Fruit fly (Drosophila melanogaster) whole organism, embryonic: Measurements from ENCODE around the gene capu.

Source experiments
- ATbp ChIP-seq: fragments of 200-800 bp; sonication (Bioruptor generic); optimal IDR thresholded peaks from 2 replicates; lab custom pipeline; 2017; ENCODE audit warnings: missing biosample characterization, mild to moderate bottlenecking, missing genetic modification characterization, missing genetic modification reagents
- Antp ChIP-seq: fragments of 200-800 bp; sonication (Bioruptor generic); optimal IDR thresholded peaks from 3 replicates; lab custom pipeline; 2016; ENCODE audit warnings: missing biosample characterization, missing genetic modification characterization
- BEAF-32 ChIP-seq: fragments of 200-800 bp; sonication (Bioruptor generic); optimal IDR thresholded peaks from 3 replicates; lab custom pipeline; 2017; ENCODE audit warnings: missing biosample characterization, missing genetic modification characterization, mild to moderate bottlenecking, moderate library complexity, missing genetic modification reagents
- CG10147 ChIP-seq: fragments of 200-800 bp; sonication (Bioruptor generic); optimal IDR thresholded peaks from 2 replicates; lab custom pipeline; 2019; ENCODE audit warnings: missing biosample characterization, mild to moderate bottlenecking, missing genetic modification characterization, moderate library complexity
- CG10431 ChIP-seq: fragments of 200-800 bp; sonication (Bioruptor generic); optimal IDR thresholded peaks from 3 replicates; lab custom pipeline; 2018; ENCODE audit warnings: missing biosample characterization, mild to moderate bottlenecking, missing genetic modification characterization
- CG12744 ChIP-seq: fragments of 200-800 bp; sonication (Bioruptor generic); optimal IDR thresholded peaks from 2 replicates; lab custom pipeline; 2016; ENCODE audit warnings: missing biosample characterization, missing genetic modification characterization
- CG13287 ChIP-seq: fragments of 200-800 bp; sonication (Bioruptor generic); IDR thresholded peaks from 2 replicates; pipeline ENCODE4 v1.3.6; 2022; ENCODE audit warnings: missing biosample characterization, missing genetic modification characterization; ENCODE audit not compliant: partially characterized antibody
- CG15011 ChIP-seq: fragments of 200-800 bp; sonication (Bioruptor generic); optimal IDR thresholded peaks from 3 replicates; lab custom pipeline; 2018; ENCODE audit warnings: missing biosample characterization, mild to moderate bottlenecking, missing genetic modification characterization
- CG15073 ChIP-seq: fragments of 200-800 bp; sonication (Bioruptor generic); optimal IDR thresholded peaks from 2 replicates; lab custom pipeline; 2016; ENCODE audit warnings: missing biosample characterization, missing genetic modification characterization
- CG1832 ChIP-seq: fragments of 200-800 bp; sonication (Bioruptor generic); optimal IDR thresholded peaks from 2 replicates; lab custom pipeline; 2017; ENCODE audit warnings: missing biosample characterization, mild to moderate bottlenecking, missing genetic modification characterization, inconsistent platforms
- CG2712 ChIP-seq: fragments of 200-800 bp; optimal IDR thresholded peaks from 3 replicates; lab custom pipeline; 2019; ENCODE audit warnings: missing biosample characterization, mild to moderate bottlenecking, missing genetic modification characterization, moderate library complexity
- CG5180 ChIP-seq: fragments of 200-800 bp; sonication (Bioruptor generic); optimal IDR thresholded peaks from 3 replicates; lab custom pipeline; 2017; ENCODE audit warnings: missing biosample characterization, missing genetic modification characterization, mild to moderate bottlenecking, moderate library complexity, missing genetic modification reagents
- CG6272 ChIP-seq: fragments of 200-800 bp; sonication (Bioruptor generic); IDR thresholded peaks from 2 replicates; pipeline ENCODE4 v1.3.6; 2022; ENCODE audit warnings: missing biosample characterization, missing genetic modification characterization
- CG6683 ChIP-seq: fragments of 200-800 bp; sonication (Bioruptor generic); optimal IDR thresholded peaks from 2 replicates; lab custom pipeline; 2017; ENCODE audit warnings: missing biosample characterization, mild to moderate bottlenecking, missing genetic modification characterization, missing genetic modification reagents
- CG6854 ChIP-seq: fragments of 200-800 bp; sonication (Bioruptor generic); optimal IDR thresholded peaks from 3 replicates; lab custom pipeline; 2017; ENCODE audit warnings: missing biosample characterization, mild to moderate bottlenecking, missing genetic modification characterization
- CG7271 ChIP-seq: fragments of 200-800 bp; sonication (Bioruptor generic); optimal IDR thresholded peaks from 2 replicates; lab custom pipeline; 2018; ENCODE audit warnings: missing biosample characterization, mild to moderate bottlenecking, missing genetic modification characterization, moderate library complexity
- CG7745 ChIP-seq: fragments of 200-800 bp; sonication (Bioruptor generic); optimal IDR thresholded peaks from 2 replicates; lab custom pipeline; 2018; ENCODE audit warnings: missing biosample characterization, mild to moderate bottlenecking, missing genetic modification characterization, moderate library complexity
- CG9727 ChIP-seq: fragments of 200-800 bp; sonication (Bioruptor generic); optimal IDR thresholded peaks from 3 replicates; lab custom pipeline; 2017; ENCODE audit warnings: missing biosample characterization, mild to moderate bottlenecking, missing genetic modification characterization
- CG9817 ChIP-seq: fragments of 200-800 bp; sonication (Bioruptor generic); optimal IDR thresholded peaks from 2 replicates; lab custom pipeline; 2018; ENCODE audit warnings: missing biosample characterization, mild to moderate bottlenecking, missing genetic modification characterization, moderate library complexity
- Dref ChIP-seq: fragments of 200-800 bp; sonication (Bioruptor generic); IDR thresholded peaks from 2 replicates; pipeline ENCODE4 v1.3.6; 2022; ENCODE audit warnings: missing biosample characterization, missing genetic modification characterization
- Fer1 ChIP-seq: fragments of 200-800 bp; sonication (Bioruptor generic); optimal IDR thresholded peaks from 2 replicates; lab custom pipeline; 2017; ENCODE audit warnings: missing biosample characterization, mild to moderate bottlenecking, missing genetic modification characterization
- GATAe ChIP-seq: fragments of 200-800 bp; sonication (Bioruptor generic); conservative IDR thresholded peaks from 2 replicates; pipeline ENCODE4 v1.3.6; 2022; ENCODE audit warnings: missing biosample characterization, missing genetic modification characterization
- HLH4C ChIP-seq: fragments of 200-800 bp; sonication (Bioruptor generic); IDR thresholded peaks from 3 replicates; pipeline ENCODE4 v1.3.6; 2022; ENCODE audit warnings: missing biosample characterization, missing genetic modification characterization; ENCODE audit not compliant: partially characterized antibody
- Mes4 ChIP-seq: fragments of 200-800 bp; sonication (Bioruptor generic); optimal IDR thresholded peaks from 2 replicates; lab custom pipeline; 2016; ENCODE audit warnings: missing biosample characterization, missing genetic modification characterization
- Side ChIP-seq: fragments of 200-800 bp; sonication (Bioruptor generic); optimal IDR thresholded peaks from 2 replicates; lab custom pipeline; 2016; ENCODE audit warnings: missing biosample characterization, missing genetic modification characterization
- Sox102F ChIP-seq: fragments of 200-800 bp; sonication (Bioruptor generic); optimal IDR thresholded peaks from 2 replicates; lab custom pipeline; 2018; ENCODE audit warnings: missing biosample characterization, mild to moderate bottlenecking, missing genetic modification characterization, moderate library complexity
- Usf ChIP-seq: fragments of 200-800 bp; sonication (Bioruptor generic); optimal IDR thresholded peaks from 2 replicates; lab custom pipeline; 2017; ENCODE audit warnings: missing genotype, missing biosample characterization, missing genetic modification characterization
- bsh ChIP-seq, 2 experiments: fragments of 200-800 bp; sonication (Bioruptor generic); optimal IDR thresholded peaks; 2 replicates each; lab custom pipeline; 2017 to 2018; ENCODE audit warnings: mild to moderate bottlenecking in 2 of 2, missing biosample characterization in 2 of 2, missing genetic modification characterization in 2 of 2, moderate library complexity in 1 of 2
- cad ChIP-seq: fragments of >200 bp; optimal IDR thresholded peaks from 2 replicates; lab custom pipeline; 2017; ENCODE audit warnings: missing biosample characterization, missing genetic modification characterization
- chinmo ChIP-seq: fragments of 200-800 bp; sonication (Bioruptor generic); IDR thresholded peaks from 4 replicates; pipeline ENCODE4 v1.3.6; 2022; ENCODE audit warnings: missing biosample characterization, missing genetic modification characterization; ENCODE audit not compliant: partially characterized antibody
- crol ChIP-seq: fragments of 200-800 bp; sonication (Bioruptor generic); IDR thresholded peaks from 2 replicates; pipeline ENCODE4 v1.3.6; 2022; ENCODE audit warnings: missing biosample characterization, missing genetic modification characterization
- crp ChIP-seq, 2 experiments: fragments of 200-800 bp; sonication (Bioruptor generic); optimal IDR thresholded peaks; 2 replicates in 1 of 2; 3 replicates in 1 of 2; lab custom pipeline; 2017; ENCODE audit warnings: missing biosample characterization in 2 of 2, missing genetic modification characterization in 2 of 2, mild to moderate bottlenecking in 1 of 2, moderate library complexity in 1 of 2
- dmrt99B ChIP-seq: fragments of 200-800 bp; sonication (Bioruptor generic); optimal IDR thresholded peaks from 2 replicates; lab custom pipeline; 2018; ENCODE audit warnings: missing biosample characterization, mild to moderate bottlenecking, missing genetic modification characterization, moderate library complexity
- eyg ChIP-seq: fragments of 200-800 bp; sonication (Bioruptor generic); optimal IDR thresholded peaks from 3 replicates; lab custom pipeline; 2016; ENCODE audit warnings: missing biosample characterization, missing genetic modification characterization
- fd102C ChIP-seq: fragments of 200-800 bp; sonication (Bioruptor generic); optimal IDR thresholded peaks from 2 replicates; lab custom pipeline; 2018; ENCODE audit warnings: missing biosample characterization, mild to moderate bottlenecking, missing genetic modification characterization, moderate library complexity
- gsb-n ChIP-seq: fragments of 200-800 bp; sonication (Bioruptor generic); optimal IDR thresholded peaks from 3 replicates; lab custom pipeline; 2018; ENCODE audit warnings: missing biosample characterization, mild to moderate bottlenecking, missing genetic modification characterization
- kah ChIP-seq: fragments of 200-800 bp; sonication (Bioruptor generic); optimal IDR thresholded peaks from 2 replicates; lab custom pipeline; 2018; ENCODE audit warnings: missing biosample characterization, mild to moderate bottlenecking, missing genetic modification characterization
- lmd ChIP-seq: fragments of 200-800 bp; sonication (Bioruptor generic); IDR thresholded peaks from 2 replicates; pipeline ENCODE4 v1.3.6; 2022; ENCODE audit warnings: missing biosample characterization, missing genetic modification characterization
- prd ChIP-seq, 3 experiments: fragments of >200 bp in 2 of 3; fragments of 200-800 bp in 1 of 3; sonication (Bioruptor generic) in 1 of 3; optimal IDR thresholded peaks in 2 of 3; IDR thresholded peaks in 1 of 3; 2 replicates in 2 of 3; 3 replicates in 1 of 3; pipeline versions ENCODE4 v1.3.6 to Lab custom; 2017 to 2022; ENCODE audit warnings: missing biosample characterization in 1 of 3, missing genetic modification characterization in 1 of 3
- pros ChIP-seq: fragments of 200-800 bp; sonication (Bioruptor generic); optimal IDR thresholded peaks from 3 replicates; lab custom pipeline; 2019; ENCODE audit warnings: missing biosample characterization, mild to moderate bottlenecking, missing genetic modification characterization, moderate library complexity
- sens-2 ChIP-seq: fragments of 200-800 bp; sonication (Bioruptor generic); IDR thresholded peaks from 2 replicates; pipeline ENCODE4 v1.3.6; 2022; ENCODE audit warnings: missing biosample characterization, missing genetic modification characterization
- shn ChIP-seq: fragments of 200-800 bp; sonication (Bioruptor generic); optimal IDR thresholded peaks from 3 replicates; lab custom pipeline; 2016; ENCODE audit warnings: missing biosample characterization, missing genetic modification characterization
- sna ChIP-seq: fragments of 200-800 bp; sonication (Bioruptor generic); IDR thresholded peaks from 2 replicates; pipeline ENCODE4 v1.3.6; 2022; ENCODE audit warnings: missing biosample characterization, missing genetic modification characterization; ENCODE audit not compliant: partially characterized antibody
- sob ChIP-seq: fragments of 200-800 bp; sonication (Bioruptor generic); IDR thresholded peaks from 2 replicates; pipeline ENCODE4 v1.3.6; 2022; ENCODE audit warnings: missing biosample characterization, missing genetic modification characterization
- sqz ChIP-seq: fragments of 200-800 bp; sonication (Bioruptor generic); optimal IDR thresholded peaks from 3 replicates; lab custom pipeline; 2018; ENCODE audit warnings: missing biosample characterization, mild to moderate bottlenecking, missing genetic modification characterization
- sug ChIP-seq: fragments of 200-800 bp; optimal IDR thresholded peaks from 2 replicates; lab custom pipeline; 2019; ENCODE audit warnings: missing biosample characterization, mild to moderate bottlenecking, missing genetic modification characterization, moderate library complexity
- trem ChIP-seq: fragments of 200-800 bp; optimal IDR thresholded peaks from 3 replicates; lab custom pipeline; 2019; ENCODE audit warnings: missing biosample characterization, mild to moderate bottlenecking, missing genetic modification characterization, moderate library complexity
- trh ChIP-seq: fragments of 200-800 bp; sonication (Bioruptor generic); optimal IDR thresholded peaks from 2 replicates; lab custom pipeline; 2016; ENCODE audit warnings: missing biosample characterization, missing genetic modification characterization
- unc-4 ChIP-seq: fragments of 200-800 bp; sonication (Bioruptor generic); IDR thresholded peaks from 2 replicates; pipeline ENCODE4 v1.3.6; 2022; ENCODE audit warnings: missing biosample characterization, missing genetic modification characterization; ENCODE audit not compliant: partially characterized antibody

Gene capu

DNA sequence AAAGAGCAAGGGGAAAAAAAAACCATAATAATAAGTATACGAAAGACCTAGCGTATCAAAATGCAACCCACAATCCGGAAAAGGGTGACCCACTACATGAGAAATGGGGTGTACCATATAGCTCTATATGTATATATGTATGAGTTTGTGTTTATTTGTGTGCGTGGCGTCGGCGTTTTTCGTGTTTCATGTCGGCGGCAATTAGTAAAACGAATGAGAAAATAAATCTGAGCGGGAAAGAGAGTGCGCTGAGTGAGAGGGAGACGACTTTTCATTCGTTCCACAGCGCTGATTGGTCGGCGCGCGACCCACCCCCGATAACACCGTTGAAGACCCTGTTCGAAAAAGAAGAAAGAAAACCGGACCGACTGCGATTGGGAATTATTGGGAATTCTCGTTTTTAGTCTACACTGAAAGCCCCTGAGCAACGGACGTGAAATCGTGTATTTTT lies 66.2 kb downstream of the capu start, which contains the start of gene slp2 (continued):
- TF ChIP-seq CG12744 (GFP tag; lab: Kevin White, UChicago): no peak
- TF ChIP-seq kah (GFP tag; lab: Kevin White, UChicago): no peak
- no peak for TF ChIP-seq CG6683 (GFP tag; lab: Kevin White, UChicago)
- TF ChIP-seq trh (GFP tag; lab: Kevin White, UChicago): no peak
- no peak for TF ChIP-seq ATbp (GFP tag; lab: Kevin White, UChicago)
- no peak for TF ChIP-seq CG5180 (GFP tag; lab: Kevin White, UChicago)
- no peak for TF ChIP-seq sug (tag; lab: Kevin White, UChicago)
- peak; percentile 73 for TF ChIP-seq gsb-n (tag; lab: Kevin White, UChicago)
- no peak for TF ChIP-seq sob (GFP tag; lab: Robert Waterston, UW)
- no peak for TF ChIP-seq GATAe
- no peak for TF ChIP-seq CG10431 (GFP tag; lab: Kevin White, UChicago)
- TF ChIP-seq sna (GFP tag; lab: Robert Waterston, UW): no peak
- no peak for TF ChIP-seq shn (GFP tag; lab: Kevin White, UChicago)
- TF ChIP-seq Sox102F (GFP tag; lab: Kevin White, UChicago): no peak
- TF ChIP-seq CG9817 (tag; lab: Kevin White, UChicago): no peak
- no peak for TF ChIP-seq eyg (GFP tag; lab: Kevin White, UChicago)
- TF ChIP-seq Antp (GFP tag; lab: Kevin White, UChicago): no peak
- TF ChIP-seq trem (tag; lab: Kevin White, UChicago): no peak
- TF ChIP-seq CG6272 (GFP tag; lab: Robert Waterston, UW): no peak
- no peak for TF ChIP-seq Side (GFP tag; lab: Kevin White, UChicago)
- TF ChIP-seq crp (GFP tag; optimal IDR thresholded peaks at IDR 0.05; lab: Kevin White, UChicago): no peak
- no peak for TF ChIP-seq HLH4C (GFP tag; lab: Robert Waterston, UW)
- TF ChIP-seq CG9727 (GFP tag; lab: Kevin White, UChicago): no peak
- no peak for TF ChIP-seq CG10147
- no peak for TF ChIP-seq BEAF-32 (GFP tag; lab: Kevin White, UChicago)
- no peak for TF ChIP-seq CG15011
- no peak for TF ChIP-seq CG7745
- peak; percentile 48 for TF ChIP-seq sqz (GFP tag; lab: Kevin White, UChicago)
- TF ChIP-seq CG7271 (tag; lab: Kevin White, UChicago): no peak
- peak; percentile 83 for TF ChIP-seq CG1832
- TF ChIP-seq prd (optimal IDR thresholded peaks at IDR 0.05; lab: Kevin White, UChicago): no peak
- TF ChIP-seq prd (GFP tag; IDR thresholded peaks at IDR 0.05; lab: Robert Waterston, UW): no peak
- TF ChIP-seq CG2712 (tag; lab: Kevin White, UChicago): no peak
- 0 out of 2 replicates have a peak, but pooled peaks have one; percentile 14 for TF ChIP-seq sens-2 (GFP tag; lab: Robert Waterston, UW)
- TF ChIP-seq Mes4 (GFP tag; lab: Kevin White, UChicago): no peak
- TF ChIP-seq bsh (GFP tag; optimal IDR thresholded peaks at IDR 0.05; lab: Kevin White, UChicago): no peak
- no peak for TF ChIP-seq Usf (GFP tag; lab: Kevin White, UChicago)
- 0 out of 4 replicates have a peak, but pooled peaks have one; percentile 16 for TF ChIP-seq chinmo
- TF ChIP-seq Fer1 (GFP tag; lab: Kevin White, UChicago): no peak
- no peak for TF ChIP-seq fd102C (GFP tag; lab: Kevin White, UChicago)
- TF ChIP-seq lmd (GFP tag; lab: Robert Waterston, UW): no peak
- peak; percentile 61 for TF ChIP-seq cad
- no peak for TF ChIP-seq CG15073 (GFP tag; lab: Kevin White, UChicago)
- TF ChIP-seq CG13287: no peak; the same call in 1 of the 2 replicates
- TF ChIP-seq dmrt99B (tag; lab: Kevin White, UChicago): no peak
- TF ChIP-seq CG6854 (GFP tag; lab: Kevin White, UChicago): no peak
- peak; percentile 33; the same call in 1 of the 2 replicates for TF ChIP-seq crol (GFP tag; lab: Robert Waterston, UW)
- no peak for TF ChIP-seq Dref (GFP tag; lab: Robert Waterston, UW)
- no peak for TF ChIP-seq unc-4 (GFP tag; lab: Robert Waterston, UW)
- peak; percentile 69 for TF ChIP-seq pros (GFP tag; lab: Kevin White, UChicago)
